Worm (Caenorhabditis elegans) whole organism, L1 larva: ENCODE results near the gene R10E4.1.
A peak's percentile ranks its signal among the peaks of the same experiment; 100 is the strongest.

Experiments used
- F16B12.6 ChIP-seq: fragments of 150-350 bp; optimal IDR thresholded peaks from 2 replicates; lab custom pipeline; 2014; ENCODE audit warnings: missing biosample characterization, missing genetic modification characterization
- Y116A8C.19 ChIP-seq: sonication (generic microtip); optimal IDR thresholded peaks from 2 replicates; lab custom pipeline; 2016; ENCODE audit warnings: missing compliant biosample characterization, missing genetic modification characterization, borderline replicate concordance
- aha-1 ChIP-seq: fragments of 150-350 bp; optimal IDR thresholded peaks from 2 replicates; lab custom pipeline; 2014; ENCODE audit warnings: missing biosample characterization, missing genetic modification characterization
- alr-1 ChIP-seq: fragments of 200-800 bp; sonication (Bioruptor generic); optimal IDR thresholded peaks from 2 replicates; lab custom pipeline; 2018; ENCODE audit warnings: borderline replicate concordance, mild to moderate bottlenecking, missing genetic modification characterization, missing compliant biosample characterization
- ama-1 ChIP-seq: fragments of 150-350 bp; optimal IDR thresholded peaks from 2 replicates; lab custom pipeline; 2014
- ceh-63 ChIP-seq: fragments of 200-800 bp; sonication (Bioruptor generic); optimal IDR thresholded peaks from 2 replicates; lab custom pipeline; 2018; ENCODE audit warnings: mild to moderate bottlenecking, missing genetic modification characterization, missing compliant biosample characterization
- ceh-90 ChIP-seq: sonication (generic microtip); optimal IDR thresholded peaks from 2 replicates; lab custom pipeline; 2016; ENCODE audit warnings: missing genetic modification characterization, missing compliant biosample characterization
- dpl-1 ChIP-seq, 3 experiments: fragments of 150-350 bp in 2 of 3; sonication (generic microtip) in 1 of 3; optimal IDR thresholded peaks; 2 replicates each; lab custom pipeline; 2014 to 2017; ENCODE audit warnings: missing biosample characterization in 3 of 3, missing genetic modification characterization in 3 of 3, missing genetic modification reagents in 3 of 3
- efl-3 ChIP-seq: fragments of 200-800 bp; sonication (Bioruptor generic); optimal IDR thresholded peaks from 2 replicates; lab custom pipeline; 2018; ENCODE audit warnings: mild to moderate bottlenecking, missing genetic modification characterization, missing compliant biosample characterization
- egl-13 ChIP-seq: sonication (generic microtip); optimal IDR thresholded peaks from 2 replicates; lab custom pipeline; 2016; ENCODE audit warnings: missing genotype, missing genetic modification reagents, missing genetic modification characterization, missing compliant biosample characterization
- egl-27 ChIP-seq, 2 experiments: fragments of 150-350 bp in 1 of 2; sonication (generic microtip); optimal IDR thresholded peaks; 3 replicates each; lab custom pipeline; 2017 to 2018; ENCODE audit warnings: missing biosample characterization in 2 of 2, missing genetic modification characterization in 2 of 2, missing genetic modification reagents in 2 of 2
- elt-2 ChIP-seq: sonication (generic microtip); optimal IDR thresholded peaks from 2 replicates; lab custom pipeline; 2016; ENCODE audit warnings: missing genetic modification characterization, mild to moderate bottlenecking, inconsistent platforms, missing compliant biosample characterization, missing genetic modification reagents
- ets-5 ChIP-seq: fragments of 200-800 bp; sonication (Bioruptor generic); IDR thresholded peaks from 2 replicates; pipeline ENCODE4 v1.3.6; 2022; ENCODE audit warnings: missing genetic modification characterization, missing compliant biosample characterization
- fkh-10 ChIP-seq: sonication (generic microtip); optimal IDR thresholded peaks from 2 replicates; lab custom pipeline; 2017; ENCODE audit warnings: missing biosample characterization, missing genetic modification reagents, missing genetic modification characterization
- fkh-4 ChIP-seq: sonication (generic microtip); optimal IDR thresholded peaks from 2 replicates; lab custom pipeline; 2016; ENCODE audit warnings: missing compliant biosample characterization, missing genetic modification characterization, borderline replicate concordance
- fos-1 ChIP-seq: fragments of 150-350 bp; optimal IDR thresholded peaks from 2 replicates; lab custom pipeline; 2014; ENCODE audit warnings: missing biosample characterization, missing genetic modification characterization
- grh-1 ChIP-seq: fragments of 200-800 bp; sonication (Bioruptor generic); IDR thresholded peaks from 2 replicates; pipeline ENCODE4 v1.3.6; 2022; ENCODE audit warnings: missing genetic modification reagents, missing genetic modification characterization, missing compliant biosample characterization
- irx-1 ChIP-seq: sonication (generic microtip); optimal IDR thresholded peaks from 2 replicates; lab custom pipeline; 2016; ENCODE audit warnings: missing genetic modification characterization, missing compliant biosample characterization
- lin-13 ChIP-seq: fragments of 150-350 bp; optimal IDR thresholded peaks from 2 replicates; lab custom pipeline; 2014; ENCODE audit warnings: missing biosample characterization, missing genetic modification reagents, missing genetic modification characterization
- lin-14 ChIP-seq: fragments of 200-800 bp; sonication (Bioruptor generic); optimal IDR thresholded peaks from 2 replicates; lab custom pipeline; 2018; ENCODE audit warnings: mild to moderate bottlenecking, missing genetic modification characterization, moderate library complexity, missing compliant biosample characterization
- lin-15B ChIP-seq: fragments of 150-350 bp; sonication (generic microtip); optimal IDR thresholded peaks from 3 replicates; lab custom pipeline; 2014; ENCODE audit warnings: missing biosample characterization, missing genetic modification characterization
- lir-3 ChIP-seq: sonication (generic microtip); optimal IDR thresholded peaks from 2 replicates; lab custom pipeline; 2016; ENCODE audit warnings: mild to moderate bottlenecking, missing genetic modification characterization, moderate library complexity, missing compliant biosample characterization; ENCODE audit not compliant: poor library complexity
- mab-9 ChIP-seq: fragments of 200-800 bp; sonication (Bioruptor generic); IDR thresholded peaks from 2 replicates; pipeline ENCODE4 v1.3.6; 2022; ENCODE audit warnings: missing genetic modification reagents, missing genetic modification characterization, missing compliant biosample characterization
- mef-2 ChIP-seq: fragments of 150-350 bp; optimal IDR thresholded peaks from 2 replicates; lab custom pipeline; 2014; ENCODE audit warnings: missing biosample characterization, missing genetic modification characterization
- nhr-11 ChIP-seq: fragments of 150-350 bp; optimal IDR thresholded peaks from 2 replicates; lab custom pipeline; 2014; ENCODE audit warnings: missing biosample characterization, missing genetic modification characterization
- nhr-20 ChIP-seq: sonication (generic microtip); optimal IDR thresholded peaks from 2 replicates; lab custom pipeline; 2016; ENCODE audit warnings: mild to moderate bottlenecking, missing genetic modification characterization, missing compliant biosample characterization
- nhr-237 ChIP-seq: fragments of 150-350 bp; optimal IDR thresholded peaks from 2 replicates; lab custom pipeline; 2014; ENCODE audit warnings: missing biosample characterization, missing genetic modification characterization
- nhr-28 ChIP-seq: fragments of 150-350 bp; optimal IDR thresholded peaks from 2 replicates; lab custom pipeline; 2014; ENCODE audit warnings: missing biosample characterization, missing genetic modification characterization
- nhr-71 ChIP-seq: sonication (generic microtip); optimal IDR thresholded peaks from 2 replicates; lab custom pipeline; 2016; ENCODE audit warnings: mild to moderate bottlenecking, missing genetic modification characterization, moderate library complexity, missing compliant biosample characterization
- nhr-76 ChIP-seq: sonication (generic microtip); optimal IDR thresholded peaks from 2 replicates; lab custom pipeline; 2017; ENCODE audit warnings: missing biosample characterization, missing genetic modification characterization
- nhr-77 ChIP-seq: fragments of 150-350 bp; optimal IDR thresholded peaks from 2 replicates; lab custom pipeline; 2014; ENCODE audit warnings: missing biosample characterization, missing genetic modification characterization
- nhr-85 ChIP-seq: sonication (generic microtip); peaks from one replicate; lab custom pipeline; 2016; ENCODE audit warnings: missing genetic modification characterization, inconsistent platforms, missing compliant biosample characterization
- nhr-90 ChIP-seq: sonication (generic microtip); optimal IDR thresholded peaks from 2 replicates; lab custom pipeline; 2016; ENCODE audit warnings: mild to moderate bottlenecking, missing genetic modification characterization, missing compliant biosample characterization; ENCODE audit not compliant: poor library complexity
- pag-3 ChIP-seq: sonication (generic microtip); optimal IDR thresholded peaks from 2 replicates; lab custom pipeline; 2017; ENCODE audit warnings: missing genetic modification characterization, mild to moderate bottlenecking, missing compliant biosample characterization, antibody characterized with exemption, borderline replicate concordance; ENCODE audit not compliant: insufficient read depth
- pax-3 ChIP-seq: fragments of 200-800 bp; sonication (Bioruptor generic); optimal IDR thresholded peaks from 2 replicates; lab custom pipeline; 2018; ENCODE audit warnings: mild to moderate bottlenecking, missing genetic modification characterization, moderate library complexity, missing compliant biosample characterization
- pqm-1 ChIP-seq: sonication (generic microtip); optimal IDR thresholded peaks from 3 replicates; lab custom pipeline; 2017; ENCODE audit warnings: missing biosample characterization, missing genetic modification characterization
- rnt-1 ChIP-seq: sonication (generic microtip); optimal IDR thresholded peaks from 2 replicates; lab custom pipeline; 2016; ENCODE audit warnings: mild to moderate bottlenecking, missing genetic modification characterization, moderate library complexity, missing compliant biosample characterization
- sox-4 ChIP-seq: sonication (generic microtip); optimal IDR thresholded peaks from 2 replicates; lab custom pipeline; 2016; ENCODE audit warnings: missing genetic modification characterization, missing compliant biosample characterization
- sup-37 ChIP-seq: fragments of 200-800 bp; sonication (Bioruptor generic); optimal IDR thresholded peaks from 2 replicates; lab custom pipeline; 2018; ENCODE audit warnings: mild to moderate bottlenecking, missing genetic modification characterization, missing compliant biosample characterization
- swsn-7 ChIP-seq: sonication (generic microtip); optimal IDR thresholded peaks from 2 replicates; lab custom pipeline; 2016; ENCODE audit warnings: missing genetic modification characterization, missing compliant biosample characterization
- tbx-2 ChIP-seq: sonication (generic microtip); optimal IDR thresholded peaks from 2 replicates; lab custom pipeline; 2016; ENCODE audit warnings: missing genetic modification characterization, missing compliant biosample characterization
- tlp-1 ChIP-seq: fragments of 150-350 bp; optimal IDR thresholded peaks from 2 replicates; lab custom pipeline; 2014; ENCODE audit warnings: missing biosample characterization, missing genetic modification characterization
- unc-30 ChIP-seq: sonication (generic microtip); optimal IDR thresholded peaks from 2 replicates; lab custom pipeline; 2017; ENCODE audit warnings: missing biosample characterization, missing genetic modification characterization
- unc-62 ChIP-seq: fragments of 150-350 bp; optimal IDR thresholded peaks from 2 replicates; lab custom pipeline; 2014; ENCODE audit warnings: missing biosample characterization, missing genetic modification reagents, missing genetic modification characterization
- unc-86 ChIP-seq: sonication (generic microtip); optimal IDR thresholded peaks from 2 replicates; lab custom pipeline; 2016; ENCODE audit warnings: missing genetic modification characterization, missing compliant biosample characterization
- unc-98 ChIP-seq: fragments of 200-800 bp; sonication (Bioruptor generic); IDR thresholded peaks from 2 replicates; pipeline ENCODE4 v1.3.6; 2022; ENCODE audit warnings: missing genetic modification characterization, missing compliant biosample characterization
- xbp-1 ChIP-seq: sonication (generic microtip); optimal IDR thresholded peaks from 2 replicates; lab custom pipeline; 2016; ENCODE audit warnings: missing genetic modification characterization, missing compliant biosample characterization
- zag-1 ChIP-seq: fragments of 150-350 bp; optimal IDR thresholded peaks from 2 replicates; lab custom pipeline; 2014; ENCODE audit warnings: missing biosample characterization, missing genetic modification characterization
- zip-4 ChIP-seq: fragments of 200-800 bp; sonication (Bioruptor generic); optimal IDR thresholded peaks from 2 replicates; lab custom pipeline; 2018; ENCODE audit warnings: mild to moderate bottlenecking, missing genetic modification characterization, moderate library complexity, missing compliant biosample characterization
- ztf-11 ChIP-seq, 2 experiments: sonication (generic microtip); optimal IDR thresholded peaks; 2 replicates each; lab custom pipeline; 2016 to 2017; ENCODE audit warnings: missing genetic modification characterization in 2 of 2, missing biosample characterization in 1 of 2, missing compliant biosample characterization in 1 of 2
- ztf-4 ChIP-seq: fragments of 150-350 bp; optimal IDR thresholded peaks from 2 replicates; lab custom pipeline; 2014; ENCODE audit warnings: missing biosample characterization, missing genetic modification characterization

R10E4.1 gene

DNA sequence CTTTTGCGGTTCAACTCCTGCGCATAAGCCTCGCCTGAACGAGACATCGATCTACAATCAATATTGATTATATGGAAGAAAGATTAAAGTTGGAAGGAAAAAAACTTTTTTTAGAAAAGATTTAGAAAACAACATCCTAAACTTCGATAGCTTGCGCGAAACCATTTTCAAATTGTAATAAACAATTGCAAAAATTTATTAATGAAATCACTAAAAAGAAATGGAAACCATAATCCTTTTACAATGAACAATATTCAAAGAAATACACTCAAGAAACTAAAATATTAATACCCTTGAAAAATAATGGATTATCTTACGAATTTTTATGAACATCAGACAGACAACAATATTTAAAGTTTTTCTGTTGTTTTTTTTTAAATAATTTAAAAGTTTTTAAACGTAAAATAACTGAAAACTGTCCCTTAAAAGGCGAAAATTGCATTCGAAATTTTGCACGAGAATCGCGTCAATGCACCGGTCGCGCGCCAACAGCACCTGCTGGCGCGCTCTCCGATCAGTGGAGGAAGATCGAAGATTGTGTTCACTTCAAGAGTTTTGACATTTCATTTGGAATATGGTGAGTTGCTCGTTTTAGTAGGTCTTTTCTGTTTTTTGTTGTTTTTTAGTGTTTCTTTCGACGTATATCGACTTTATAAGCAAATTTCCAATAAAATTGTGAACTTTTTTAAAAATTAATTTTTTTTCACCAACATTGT, at the start of gene R10E4.1, which contains the start of gene sftb-1:
Gene R10E4.1 (plus strand): TSS at position 524 of the 716 bp plus-strand sequence.
Gene sftb-1 (minus strand): TSS at position 51 of the 716 bp plus-strand sequence.
- TF ChIP-seq aha-1 (tag; lab: Kevin White, UChicago) (no peak), mef-2 (tag; lab: Kevin White, UChicago) (no peak), ama-1 (lab: Kevin White, UChicago) (no peak), fos-1 (tag; lab: Kevin White, UChicago) (no peak), lin-13 (peak; percentile 62), nhr-85 (peak; percentile 88), dpl-1 (GFP tag; optimal IDR thresholded peaks at IDR 0.05; lab: Kevin White, UChicago) (peak; percentile 66 to 83 (median 81)), swsn-7 (tag; lab: Kevin White, UChicago) (peak; percentile 80), tlp-1 (tag; lab: Kevin White, UChicago) (no peak), unc-98 (GFP tag; lab: Robert Waterston, UW) (no peak), nhr-77 (peak; percentile 1), fkh-4 (tag; lab: Kevin White, UChicago) (no peak), mab-9 (GFP tag; lab: Robert Waterston, UW) (0 out of 2 replicates have a peak, but pooled peaks have one; percentile 18), pag-3 (no peak), lin-14 (GFP tag; lab: Kevin White, UChicago) (peak; percentile 78), unc-30 (tag; lab: Kevin White, UChicago) (no peak), ceh-63 (GFP tag; lab: Kevin White, UChicago) (no peak), nhr-76 (tag; lab: Kevin White, UChicago) (no peak), unc-62 (no peak), rnt-1 (peak; percentile 85), nhr-71 (tag; lab: Kevin White, UChicago) (peak; percentile 87), grh-1 (GFP tag; lab: Robert Waterston, UW) (0 out of 2 replicates have a peak, but pooled peaks have one; percentile 40), ceh-90 (tag; lab: Kevin White, UChicago) (no peak), ets-5 (GFP tag; lab: Robert Waterston, UW) (no peak), fkh-10 (peak; percentile 13), unc-86 (peak; percentile 66), elt-2 (tag; lab: Kevin White, UChicago) (peak; percentile 13), efl-3 (GFP tag; lab: Kevin White, UChicago) (no peak), nhr-20 (tag; lab: Kevin White, UChicago) (peak; percentile 80), egl-27 (tag; optimal IDR thresholded peaks at IDR 0.05; lab: Kevin White, UChicago) (no peak), Y116A8C.19 (tag; lab: Kevin White, UChicago) (no peak), alr-1 (tag; lab: Kevin White, UChicago) (no peak), xbp-1 (tag; lab: Kevin White, UChicago) (peak; percentile 82), sox-4 (tag; lab: Kevin White, UChicago) (peak; percentile 52), lin-15B (tag; lab: Kevin White, UChicago) (peak; percentile 30), ztf-11 (tag; optimal IDR thresholded peaks at IDR 0.05; lab: Kevin White, UChicago) (peak in 1 of 2 experiments; percentile 62), nhr-28 (no peak), nhr-90 (peak; percentile 77), pqm-1 (tag; lab: Kevin White, UChicago) (no peak), pax-3 (tag; lab: Kevin White, UChicago) (no peak), F16B12.6 (tag; lab: Kevin White, UChicago) (peak; percentile 70), zip-4 (no peak), irx-1 (tag; lab: Kevin White, UChicago) (peak; percentile 70), lir-3 (tag; lab: Kevin White, UChicago) (no peak), egl-13 (tag; lab: Kevin White, UChicago) (peak; percentile 60), nhr-11 (tag; lab: Kevin White, UChicago) (peak; percentile 22), nhr-237 (tag; lab: Kevin White, UChicago) (no peak), tbx-2 (tag; lab: Kevin White, UChicago) (peak; percentile 81), sup-37 (no peak), ztf-4 (tag; lab: Kevin White, UChicago) (no peak), zag-1 (no peak)
